Fruit fly (Drosophila melanogaster): ENCODE data around the gene CG5567.

The CG5567 gene

dm6 chr3L:17856655-17857479 is 13.5 kb upstream of the CG5567 start, which contains the start of gene CG5535:
CG5535 (minus strand) TSS chr3L:17856794.
- TF ChIP-seq CG12605 (GFP tag; IDR thresholded peaks at IDR 0.05), result peak; percentile 52; the same call in 1 of the 2 replicates
- TF ChIP-seq CG8301 (tag; optimal IDR thresholded peaks at IDR 0.05), result peak; percentile 79
- no peak for TF ChIP-seq Pif1A (GFP tag; optimal IDR thresholded peaks at IDR 0.05)
- TF ChIP-seq CG34367 (tag; optimal IDR thresholded peaks at IDR 0.05), result peak; percentile 47
- no peak for TF ChIP-seq gl (tag; optimal IDR thresholded peaks at IDR 0.05)
- TF ChIP-seq rn (GFP tag; IDR thresholded peaks at IDR 0.05), result no peak
- peak; percentile 41 for TF ChIP-seq Snoo (tag; optimal IDR thresholded peaks at IDR 0.05)
- TF ChIP-seq CG32121 (GFP tag; IDR thresholded peaks at IDR 0.05), result peak; percentile 50; the same call in 1 of the 2 replicates
- TF ChIP-seq CG8159 (tag; optimal IDR thresholded peaks at IDR 0.05), result peak; percentile 85
- TF ChIP-seq CG4496 (GFP tag; IDR thresholded peaks at IDR 0.05), result peak; percentile 71
- TF ChIP-seq CG10348 (GFP tag; IDR thresholded peaks at IDR 0.05), result 0 out of 2 replicates have a peak, but pooled peaks have one; percentile 9
- peak; percentile 46 for TF ChIP-seq Pif1B (GFP tag; optimal IDR thresholded peaks at IDR 0.05)
- TF ChIP-seq D1 (tag; optimal IDR thresholded peaks at IDR 0.05), result peak; percentile 40
- TF ChIP-seq fd96Ca (GFP tag; IDR thresholded peaks at IDR 0.05), result peak; percentile 81
- TF ChIP-seq CG14655 (GFP tag; optimal IDR thresholded peaks at IDR 0.05), result peak; percentile 93
- TF ChIP-seq CG9948 (tag; optimal IDR thresholded peaks at IDR 0.05), result peak; percentile 83
- TF ChIP-seq Ets98B (GFP tag; IDR thresholded peaks at IDR 0.05), result peak; percentile 85
- TF ChIP-seq CG15710 (tag; optimal IDR thresholded peaks at IDR 0.05), result peak; percentile 78
- no peak for TF ChIP-seq CG13204 (GFP tag; optimal IDR thresholded peaks at IDR 0.05)
- TF ChIP-seq CG17806 (tag; optimal IDR thresholded peaks at IDR 0.05), result peak; percentile 46

- TF ChIP-seq CG12605 (GFP tag; IDR thresholded peaks at IDR 0.05), result no peak
- no peak for TF ChIP-seq rn (GFP tag; IDR thresholded peaks at IDR 0.05)
- no peak for TF ChIP-seq CG14655 (GFP tag; optimal IDR thresholded peaks at IDR 0.05)
- no peak for TF ChIP-seq EcR (GFP tag; optimal IDR thresholded peaks at IDR 0.05)
- TF ChIP-seq D1 (tag; optimal IDR thresholded peaks at IDR 0.05), result peak; percentile 53
- TF ChIP-seq CG17806 (tag; optimal IDR thresholded peaks at IDR 0.05), result no peak
These were observed 6.2 kb upstream of the CG5567 start, which contains the start of gene TrpRS-m for dm6 chr3L:17849517-17849916. TrpRS-m (plus strand) TSS chr3L:17849727.

- TF ChIP-seq CG4496 (GFP tag; IDR thresholded peaks at IDR 0.05), result 0 out of 3 replicates have a peak, but pooled peaks have one; percentile 27
- TF ChIP-seq CG10348 (GFP tag; IDR thresholded peaks at IDR 0.05), result no peak
These were observed 3.6 kb upstream of the CG5567 start for dm6 chr3L:17846982-17847355.

dm6 chr3L:17846169-17846981 is 3.0 kb upstream of the CG5567 start, which contains the start of the genes MED19 and CG7430:
MED19 (minus strand) TSS chr3L:17846501.
CG7430 (plus strand) TSS chr3L:17846916.
- TF ChIP-seq Ets98B (GFP tag; IDR thresholded peaks at IDR 0.05), result no peak; the same call in 1 of the 2 replicates
- TF ChIP-seq CG15710 (tag; optimal IDR thresholded peaks at IDR 0.05), result no peak
- TF ChIP-seq CG12605 (GFP tag; IDR thresholded peaks at IDR 0.05), result peak; percentile 29; the same call in 1 of the 2 replicates
- TF ChIP-seq EcR (GFP tag; optimal IDR thresholded peaks at IDR 0.05), result peak; percentile 87
- no peak for TF ChIP-seq D1 (tag; optimal IDR thresholded peaks at IDR 0.05)
- TF ChIP-seq CG8159 (tag; optimal IDR thresholded peaks at IDR 0.05), result no peak
- no peak for TF ChIP-seq rn (GFP tag; IDR thresholded peaks at IDR 0.05)
- no peak for TF ChIP-seq CG34367 (tag; optimal IDR thresholded peaks at IDR 0.05)
- no peak for TF ChIP-seq Snoo (tag; optimal IDR thresholded peaks at IDR 0.05)
- no peak for TF ChIP-seq Pif1A (GFP tag; optimal IDR thresholded peaks at IDR 0.05)
- no peak for TF ChIP-seq fd96Ca (GFP tag; IDR thresholded peaks at IDR 0.05)
- TF ChIP-seq gl (tag; optimal IDR thresholded peaks at IDR 0.05), result peak; percentile 24
- no peak for TF ChIP-seq CG9948 (tag; optimal IDR thresholded peaks at IDR 0.05)
- TF ChIP-seq CG4496 (GFP tag; IDR thresholded peaks at IDR 0.05), result peak; percentile 54; the same call in 2 of the 3 replicates
- TF ChIP-seq CG10348 (GFP tag; IDR thresholded peaks at IDR 0.05), result no peak
- no peak for TF ChIP-seq CG14655 (GFP tag; optimal IDR thresholded peaks at IDR 0.05)
- TF ChIP-seq CG17806 (tag; optimal IDR thresholded peaks at IDR 0.05), result no peak
- no peak for TF ChIP-seq CG32121 (GFP tag; IDR thresholded peaks at IDR 0.05)
- no peak for TF ChIP-seq CG13204 (GFP tag; optimal IDR thresholded peaks at IDR 0.05)
- TF ChIP-seq CG8301 (tag; optimal IDR thresholded peaks at IDR 0.05), result no peak
- TF ChIP-seq Pif1B (GFP tag; optimal IDR thresholded peaks at IDR 0.05), result no peak

dm6 chr3L:17841085-17841606 is 2.2 kb downstream of the CG5567 start, which contains the start of gene CG5577:
CG5577 (minus strand) TSS chr3L:17841427.
- TF ChIP-seq CG4496 (GFP tag; IDR thresholded peaks at IDR 0.05) (peak; percentile 87), CG14655 (GFP tag; optimal IDR thresholded peaks at IDR 0.05) (no peak), CG32121 (GFP tag; IDR thresholded peaks at IDR 0.05) (0 out of 2 replicates have a peak, but pooled peaks have one; percentile 25), EcR (GFP tag; optimal IDR thresholded peaks at IDR 0.05) (peak; percentile 89), gl (tag; optimal IDR thresholded peaks at IDR 0.05) (no peak)

Measured in whole organism, pupa.